Fruit fly (Drosophila melanogaster): ENCODE data around the gene CG34316.

Gene CG34316

dm6 chr3R:15213362-15213989 lies 16.9 kb upstream of the CG34316 start, which contains the start of the genes CG6654 and CG4210 (continued):
- TF ChIP-seq Stat92E (GFP tag; optimal IDR thresholded peaks at IDR 0.05) (peak in 1 of 3 experiments; percentile 63), Deaf1 (tag; optimal IDR thresholded peaks at IDR 0.05) (no peak), phol (tag; optimal IDR thresholded peaks at IDR 0.05) (peak; percentile 22), nau (GFP tag; optimal IDR thresholded peaks at IDR 0.05) (no peak), CG9797 (GFP tag; optimal IDR thresholded peaks at IDR 0.05) (peak; percentile 84), sens (GFP tag) (peak; percentile 85), Max (GFP tag; optimal IDR thresholded peaks at IDR 0.05) (peak; percentile 14), CG30020 (tag; optimal IDR thresholded peaks at IDR 0.05) (peak; percentile 47), C15 (GFP tag; IDR thresholded peaks at IDR 0.05) (no peak), Abd-B (GFP tag; optimal IDR thresholded peaks at IDR 0.05) (no peak), CG12104 (GFP tag; optimal IDR thresholded peaks at IDR 0.05) (peak; percentile 23), CG7271 (tag; optimal IDR thresholded peaks at IDR 0.05) (no peak), tx (GFP tag; optimal IDR thresholded peaks at IDR 0.05) (no peak), pzg (GFP tag; optimal IDR thresholded peaks at IDR 0.05) (peak; percentile 67), jing (GFP tag; optimal IDR thresholded peaks at IDR 0.05) (no peak), CG2129 (GFP tag; IDR thresholded peaks at IDR 0.05; ENCODE audit: partially characterized antibody) (peak; percentile 18; the same call in 1 of the 2 replicates), mirr (GFP tag; optimal IDR thresholded peaks at IDR 0.05) (no peak), CG9727 (GFP tag; optimal IDR thresholded peaks at IDR 0.05) (peak; percentile 1), nerfin-2 (GFP tag; IDR thresholded peaks at IDR 0.05; ENCODE audit: partially characterized antibody) (no peak), run (tag; optimal IDR thresholded peaks at IDR 0.05) (no peak), row (GFP tag; IDR thresholded peaks at IDR 0.05) (peak; percentile 71), ash1 (GFP tag; optimal IDR thresholded peaks at IDR 0.05) (no peak), Ets97D (GFP tag; optimal IDR thresholded peaks at IDR 0.05) (peak; percentile 44), fd102C (GFP tag; optimal IDR thresholded peaks at IDR 0.05) (no peak), knrl (GFP tag; IDR thresholded peaks at IDR 0.05; ENCODE audit: partially characterized antibody) (peak; percentile 58; the same call in 2 of the 3 replicates), CG9437 (GFP tag; optimal IDR thresholded peaks at IDR 0.05) (no peak), CG3995 (GFP tag; optimal IDR thresholded peaks at IDR 0.05) (peak; percentile 69), Med (GFP tag) (peak; percentile 57), sima (GFP tag; optimal IDR thresholded peaks at IDR 0.05) (no peak), Oaz (GFP tag; IDR thresholded peaks at IDR 0.05) (no peak), MBD-R2 (GFP tag; IDR thresholded peaks at IDR 0.05) (peak; percentile 52), CG2199 (GFP tag; IDR thresholded peaks at IDR 0.05) (no peak), Eip74EF (GFP tag; optimal IDR thresholded peaks at IDR 0.05) (no peak), stwl (tag; optimal IDR thresholded peaks at IDR 0.05) (peak; percentile 98), CG2678 (tag; optimal IDR thresholded peaks at IDR 0.05) (no peak)

DNA sequence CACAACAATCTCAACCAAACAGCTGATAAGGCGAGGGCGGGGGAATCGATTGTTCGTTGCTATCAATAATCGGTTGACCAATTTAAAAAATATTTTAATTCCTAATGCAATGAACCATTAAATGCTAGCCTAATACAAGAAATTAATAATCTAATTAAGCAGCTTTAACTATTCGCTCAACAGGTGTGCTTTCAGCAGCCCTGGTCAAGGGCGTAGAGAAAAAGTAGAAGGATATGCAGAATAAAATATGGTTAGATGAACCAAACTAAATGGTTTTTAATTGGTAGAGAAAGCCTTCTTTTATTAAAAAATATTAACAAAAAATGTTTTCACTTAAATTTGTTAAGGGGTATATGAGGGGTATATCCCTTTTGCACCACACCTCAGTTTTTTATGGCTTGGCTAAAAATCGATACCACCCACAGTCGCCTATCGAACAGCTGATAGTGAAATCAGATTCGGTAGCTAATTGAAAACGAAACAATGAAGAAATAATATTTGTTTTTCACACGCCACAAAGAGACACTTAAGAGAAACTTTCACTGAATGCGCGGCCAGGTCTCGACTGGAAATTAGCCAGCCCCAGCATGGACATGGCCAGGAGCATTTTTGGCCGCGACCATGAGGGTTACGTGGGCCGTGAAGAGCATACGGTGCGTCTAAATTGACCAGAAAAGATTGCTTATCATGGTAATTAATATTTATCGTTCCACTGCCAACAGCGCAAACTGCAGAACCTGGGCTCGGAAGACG lies 11.4 kb upstream of the CG34316 start, which contains the start of the genes SIDL and CG12241:
Gene SIDL (minus strand): TSS at position 51 of the 753 bp plus-strand sequence.
Gene CG12241 (plus strand): TSS at position 433 of the 753 bp plus-strand sequence.
- TF ChIP-seq ham (GFP tag; IDR thresholded peaks at IDR 0.05) = no peak
- peak; percentile 89 for TF ChIP-seq klu (GFP tag; IDR thresholded peaks at IDR 0.05)
- TF ChIP-seq Dref (GFP tag; IDR thresholded peaks at IDR 0.05) = peak; percentile 68
- peak; percentile 59 for TF ChIP-seq HLH54F (GFP tag; optimal IDR thresholded peaks at IDR 0.05)
- peak; percentile 79 for TF ChIP-seq lbe (GFP tag; optimal IDR thresholded peaks at IDR 0.05)
- no peak for TF ChIP-seq TFAM (GFP tag; optimal IDR thresholded peaks at IDR 0.05)
- TF ChIP-seq Side (GFP tag; optimal IDR thresholded peaks at IDR 0.05) = peak; percentile 77
- TF ChIP-seq H2.0 (GFP tag; IDR thresholded peaks at IDR 0.05) = 0 out of 2 replicates have a peak, but pooled peaks have one; percentile 13
- TF ChIP-seq trem (tag; optimal IDR thresholded peaks at IDR 0.05) = peak; percentile 73
- peak; percentile 88 for TF ChIP-seq Awh (GFP tag; IDR thresholded peaks at IDR 0.05)
- peak; percentile 71 for TF ChIP-seq sim (GFP tag; IDR thresholded peaks at IDR 0.05)
- TF ChIP-seq CG2889 (GFP tag; IDR thresholded peaks at IDR 0.05) = peak; percentile 48; the same call in 1 of the 3 replicates
- peak; percentile 57 for TF ChIP-seq CG6683 (GFP tag; optimal IDR thresholded peaks at IDR 0.05)
- TF ChIP-seq CG7839 (tag; optimal IDR thresholded peaks at IDR 0.05) = no peak
- peak; percentile 98 for TF ChIP-seq sens (GFP tag)

All from whole organism, embryonic.